Worm (Caenorhabditis elegans) whole organism, L4 larva: ENCODE data around the gene hdl-2.

Experiments
- F49E8.2 ChIP-seq: sonication (generic microtip); optimal IDR thresholded peaks from 2 replicates; lab custom pipeline; 2016; ENCODE audit warnings: missing compliant biosample characterization, mild to moderate bottlenecking, missing genetic modification characterization, borderline replicate concordance
- T20F7.1 ChIP-seq: fragments of 200-800 bp; sonication (Bioruptor generic); optimal IDR thresholded peaks from 2 replicates; lab custom pipeline; 2018; ENCODE audit warnings: mild to moderate bottlenecking, missing genetic modification characterization, missing compliant biosample characterization
- T26A8.4 ChIP-seq: fragments of 200-800 bp; sonication (Bioruptor generic); IDR thresholded peaks from 2 replicates; pipeline ENCODE4 v1.3.6; 2022; ENCODE audit warnings: missing genetic modification characterization, missing compliant biosample characterization
- Y48G9A.11 ChIP-seq: fragments of 200-800 bp; sonication (Bioruptor generic); IDR thresholded peaks from 2 replicates; pipeline ENCODE4 v1.3.6; 2022; ENCODE audit warnings: missing genetic modification reagents, missing genetic modification characterization, missing compliant biosample characterization
- Y75B8A.6 ChIP-seq: fragments of 200-800 bp; sonication (Bioruptor generic); IDR thresholded peaks from 2 replicates; pipeline ENCODE4 v1.3.6; 2022; ENCODE audit warnings: missing genetic modification reagents, missing genetic modification characterization, missing compliant biosample characterization
- ZK337.2 ChIP-seq: fragments of 200-800 bp; sonication (Bioruptor generic); IDR thresholded peaks from 2 replicates; pipeline ENCODE4 v1.3.6; 2022; ENCODE audit warnings: missing genetic modification reagents, missing genetic modification characterization, missing compliant biosample characterization
- ZK546.5 ChIP-seq, 2 experiments: sonication (generic microtip); optimal IDR thresholded peaks; 2 replicates each; lab custom pipeline; 2017; ENCODE audit warnings: missing biosample characterization in 2 of 2, missing genetic modification characterization in 2 of 2
- aha-1 ChIP-seq: fragments of 150-350 bp; peaks from one replicate; lab custom pipeline; 2014; ENCODE audit warnings: missing biosample characterization, missing genetic modification characterization
- ama-1 ChIP-seq: fragments of 150-350 bp; optimal IDR thresholded peaks from 2 replicates; lab custom pipeline; 2014; ENCODE audit warnings: inconsistent platforms, mixed read lengths
- arid-1 ChIP-seq: fragments of 200-800 bp; sonication (Bioruptor generic); conservative IDR thresholded peaks from 2 replicates; pipeline ENCODE4 v1.3.6; 2022; ENCODE audit warnings: missing genetic modification reagents, missing genetic modification characterization, missing compliant biosample characterization
- attf-4 ChIP-seq: sonication (generic microtip); optimal IDR thresholded peaks from 3 replicates; lab custom pipeline; 2017; ENCODE audit warnings: missing biosample characterization, missing genetic modification characterization
- ceh-20 ChIP-seq: fragments of 200-800 bp; sonication (Bioruptor generic); IDR thresholded peaks from 2 replicates; pipeline ENCODE4 v1.3.6; 2022; ENCODE audit warnings: missing genetic modification reagents, missing genetic modification characterization, missing compliant biosample characterization
- ceh-44 ChIP-seq: fragments of 200-800 bp; sonication (Bioruptor generic); IDR thresholded peaks from 2 replicates; pipeline ENCODE4 v1.3.6; 2022; ENCODE audit warnings: missing genetic modification reagents, missing genetic modification characterization, missing compliant biosample characterization
- daf-12 ChIP-seq: fragments of 150-350 bp; optimal IDR thresholded peaks from 2 replicates; lab custom pipeline; 2014; ENCODE audit warnings: missing biosample characterization, missing genetic modification reagents, missing genetic modification characterization
- daf-16 ChIP-seq, 3 experiments: sonication (generic microtip); optimal IDR thresholded peaks; 2 replicates each; lab custom pipeline; 2016 to 2017; ENCODE audit warnings: missing genetic modification characterization in 3 of 3, missing genetic modification reagents in 3 of 3, mild to moderate bottlenecking in 2 of 3, missing compliant biosample characterization in 2 of 3, missing biosample characterization in 1 of 3, moderate library complexity in 1 of 3
- daf-19 ChIP-seq: fragments of 200-800 bp; sonication (Bioruptor generic); conservative IDR thresholded peaks from 2 replicates; pipeline ENCODE4 v1.3.6; 2022; ENCODE audit warnings: missing genetic modification characterization, missing compliant biosample characterization
- daf-8 ChIP-seq: fragments of 200-800 bp; sonication (Bioruptor generic); IDR thresholded peaks from 2 replicates; pipeline ENCODE4 v1.3.6; 2022; ENCODE audit warnings: missing genetic modification characterization, missing compliant biosample characterization
- dmd-6 ChIP-seq: fragments of 200-800 bp; sonication (Bioruptor generic); IDR thresholded peaks from 2 replicates; pipeline ENCODE4 v1.3.6; 2022; ENCODE audit warnings: missing genetic modification reagents, missing genetic modification characterization, missing compliant biosample characterization
- dmd-8 ChIP-seq: fragments of 200-800 bp; sonication (Bioruptor generic); IDR thresholded peaks from 2 replicates; pipeline ENCODE4 v1.3.6; 2022; ENCODE audit warnings: missing genetic modification characterization, missing compliant biosample characterization
- egl-27 ChIP-seq: sonication (generic microtip); optimal IDR thresholded peaks from 3 replicates; lab custom pipeline; 2017; ENCODE audit warnings: missing biosample characterization, missing genetic modification reagents, missing genetic modification characterization
- gei-8 ChIP-seq: fragments of 200-800 bp; sonication (Bioruptor generic); optimal IDR thresholded peaks from 2 replicates; lab custom pipeline; 2018; ENCODE audit warnings: mild to moderate bottlenecking, missing genetic modification characterization, missing compliant biosample characterization
- hif-1 ChIP-seq, 2 experiments: sonication (generic microtip); optimal IDR thresholded peaks; 2 replicates each; lab custom pipeline; 2016 to 2017; ENCODE audit warnings: missing compliant biosample characterization in 2 of 2, missing genetic modification characterization in 2 of 2, missing genetic modification reagents in 2 of 2, missing genotype in 2 of 2, mild to moderate bottlenecking in 1 of 2
- hlh-11 ChIP-seq: fragments of 200-800 bp; sonication (Bioruptor generic); optimal IDR thresholded peaks from 2 replicates; lab custom pipeline; 2018; ENCODE audit warnings: mild to moderate bottlenecking, missing genetic modification characterization, missing compliant biosample characterization
- hlh-30 ChIP-seq: sonication (generic microtip); optimal IDR thresholded peaks from 2 replicates; lab custom pipeline; 2017; ENCODE audit warnings: antibody characterized with exemption, mild to moderate bottlenecking, missing genetic modification characterization, missing compliant biosample characterization; ENCODE audit not compliant: insufficient read depth
- jun-1 ChIP-seq: fragments of 150-350 bp; optimal IDR thresholded peaks from 2 replicates; lab custom pipeline; 2014; ENCODE audit warnings: missing biosample characterization, missing genetic modification reagents, missing genetic modification characterization
- lim-7 ChIP-seq: fragments of 200-800 bp; sonication (Bioruptor generic); IDR thresholded peaks from 2 replicates; pipeline ENCODE4 v1.3.6; 2022; ENCODE audit warnings: missing genetic modification characterization, missing compliant biosample characterization
- lir-3 ChIP-seq: sonication (generic microtip); optimal IDR thresholded peaks from 2 replicates; lab custom pipeline; 2016; ENCODE audit warnings: mild to moderate bottlenecking, missing genetic modification characterization, missing compliant biosample characterization
- madf-5 ChIP-seq, 2 experiments: fragments of 200-800 bp; sonication (Bioruptor generic); IDR thresholded peaks; 2 replicates each; pipeline ENCODE4 v1.3.6; 2022; ENCODE audit warnings: missing compliant biosample characterization in 2 of 2, missing genetic modification characterization in 2 of 2
- madf-9 ChIP-seq: fragments of 200-800 bp; sonication (Bioruptor generic); conservative IDR thresholded peaks from 2 replicates; pipeline ENCODE4 v1.3.6; 2022; ENCODE audit warnings: missing genetic modification reagents, missing genetic modification characterization, missing compliant biosample characterization
- mep-1 ChIP-seq: fragments of 150-350 bp; sonication (generic microtip); optimal IDR thresholded peaks from 3 replicates; lab custom pipeline; 2014; ENCODE audit warnings: missing biosample characterization, missing genetic modification characterization
- mes-2 ChIP-seq: sonication (generic microtip); optimal IDR thresholded peaks from 2 replicates; lab custom pipeline; 2016; ENCODE audit warnings: missing genotype, mild to moderate bottlenecking, missing genetic modification characterization, missing compliant biosample characterization; ENCODE audit not compliant: poor library complexity, severe bottlenecking
- nhr-237 ChIP-seq: sonication (generic microtip); optimal IDR thresholded peaks from 2 replicates; lab custom pipeline; 2017; ENCODE audit warnings: missing biosample characterization, missing genetic modification characterization
- nhr-25 ChIP-seq: sonication (generic microtip); optimal IDR thresholded peaks from 2 replicates; lab custom pipeline; 2017; ENCODE audit warnings: missing genetic modification characterization, mild to moderate bottlenecking, missing compliant biosample characterization, antibody characterized with exemption, moderate library complexity, borderline replicate concordance; ENCODE audit not compliant: insufficient read depth
- nhr-41 ChIP-seq: fragments of 200-800 bp; sonication (Bioruptor generic); IDR thresholded peaks from 2 replicates; pipeline ENCODE4 v1.3.6; 2022; ENCODE audit warnings: missing genetic modification reagents, missing genetic modification characterization, missing compliant biosample characterization
- nhr-42 ChIP-seq: fragments of 200-800 bp; sonication (Bioruptor generic); IDR thresholded peaks from 2 replicates; pipeline ENCODE4 v1.3.6; 2022; ENCODE audit warnings: missing genetic modification characterization, missing compliant biosample characterization
- saeg-2 ChIP-seq: fragments of 200-800 bp; sonication (Bioruptor generic); IDR thresholded peaks from 2 replicates; pipeline ENCODE4 v1.3.6; 2022; ENCODE audit warnings: missing genetic modification reagents, missing genetic modification characterization, missing compliant biosample characterization
- skn-1 ChIP-seq: fragments of 150-350 bp; optimal IDR thresholded peaks from 2 replicates; lab custom pipeline; 2014; ENCODE audit warnings: missing biosample characterization, missing genetic modification characterization
- snpc-1.2 ChIP-seq: fragments of 200-800 bp; sonication (Bioruptor generic); IDR thresholded peaks from 2 replicates; pipeline ENCODE4 v1.3.6; 2022; ENCODE audit warnings: missing genetic modification reagents, missing genetic modification characterization, missing compliant biosample characterization
- snpc-4 ChIP-seq: fragments of 150-350 bp; optimal IDR thresholded peaks from 2 replicates; lab custom pipeline; 2014; ENCODE audit warnings: missing biosample characterization, missing genetic modification characterization
- tag-97 ChIP-seq: fragments of 200-800 bp; sonication (Bioruptor generic); IDR thresholded peaks from 2 replicates; pipeline ENCODE4 v1.3.6; 2022; ENCODE audit warnings: missing genetic modification characterization, missing compliant biosample characterization
- unc-39 ChIP-seq: sonication (generic microtip); optimal IDR thresholded peaks from 2 replicates; lab custom pipeline; 2017; ENCODE audit warnings: missing biosample characterization, missing genetic modification characterization
- unc-62 ChIP-seq, 3 experiments: fragments of 150-350 bp in 1 of 3; sonication (generic microtip); optimal IDR thresholded peaks in 2 of 3; peaks in 1 of 3; 1 replicate in 1 of 3; 2 replicates in 2 of 3; lab custom pipeline; 2014 to 2017; ENCODE audit warnings: missing biosample characterization in 3 of 3, missing genetic modification characterization in 3 of 3, missing genetic modification reagents in 3 of 3, missing genotype in 1 of 3
- vab-7 ChIP-seq: fragments of 200-800 bp; sonication (Bioruptor generic); IDR thresholded peaks from 2 replicates; pipeline ENCODE4 v1.3.6; 2022; ENCODE audit warnings: missing genetic modification reagents, missing genetic modification characterization, missing compliant biosample characterization
- ztf-11 ChIP-seq: fragments of 150-350 bp; optimal IDR thresholded peaks from 2 replicates; lab custom pipeline; 2014; ENCODE audit warnings: missing biosample characterization, missing genetic modification characterization
- ztf-7 ChIP-seq: fragments of 150-350 bp; optimal IDR thresholded peaks from 2 replicates; lab custom pipeline; 2014; ENCODE audit warnings: missing biosample characterization, missing genetic modification characterization

hdl-2 gene

ce11 chrIV:8873847-8874246, at the start of gene hdl-2:
TSS of gene hdl-2 (plus strand) at chrIV:8874147.
- no peak for TF ChIP-seq daf-16 (GFP tag; optimal IDR thresholded peaks at IDR 0.05; lab: Kevin White, UChicago)
- TF ChIP-seq daf-16 (tag; optimal IDR thresholded peaks at IDR 0.05; lab: Kevin White, UChicago): no peak
- no peak for TF ChIP-seq skn-1 (tag; lab: Kevin White, UChicago)
- no peak for TF ChIP-seq daf-8
- peak in 1 of 2 experiments; percentile 23 for TF ChIP-seq unc-62 (GFP tag; optimal IDR thresholded peaks at IDR 0.05 in 1 of 2; lab: Kevin White, UChicago)
- no peak for TF ChIP-seq unc-62 (tag; optimal IDR thresholded peaks at IDR 0.05; lab: Kevin White, UChicago)

ce11 chrIV:8825997-8826605, 47.8 kb upstream of the hdl-2 start:
- no peak for TF ChIP-seq ceh-44 (GFP tag; lab: Robert Waterston, UW)
- TF ChIP-seq madf-9: no peak
- no peak for TF ChIP-seq dmd-6 (GFP tag; lab: Robert Waterston, UW)
- no peak for TF ChIP-seq unc-39 (tag; lab: Kevin White, UChicago)
- TF ChIP-seq madf-5 (GFP tag; IDR thresholded peaks at IDR 0.05; lab: Robert Waterston, UW): no peak
- TF ChIP-seq snpc-1.2: no peak
- no peak for TF ChIP-seq ZK337.2 (GFP tag; lab: Robert Waterston, UW)
- no peak for TF ChIP-seq saeg-2
- TF ChIP-seq ztf-7 (tag; lab: Kevin White, UChicago): no peak
- no peak for TF ChIP-seq F49E8.2 (tag; lab: Kevin White, UChicago)
- no peak for TF ChIP-seq ZK546.5 (tag; optimal IDR thresholded peaks at IDR 0.05; lab: Kevin White, UChicago)
- TF ChIP-seq daf-12 (tag; lab: Kevin White, UChicago): no peak
- TF ChIP-seq nhr-42 (GFP tag; lab: Robert Waterston, UW): no peak
- TF ChIP-seq Y75B8A.6 (GFP tag; lab: Robert Waterston, UW): no peak
- no peak for TF ChIP-seq lim-7 (GFP tag; lab: Robert Waterston, UW)
- TF ChIP-seq ama-1 (lab: Kevin White, UChicago): peak; percentile 52
- no peak for TF ChIP-seq snpc-4 (tag; lab: Kevin White, UChicago)
- TF ChIP-seq hif-1 (tag; optimal IDR thresholded peaks at IDR 0.05; lab: Kevin White, UChicago): no peak
- no peak for TF ChIP-seq hlh-11
- TF ChIP-seq mep-1 (tag; lab: Kevin White, UChicago): peak; percentile 46
- TF ChIP-seq aha-1 (tag; lab: Kevin White, UChicago): peak; percentile 97
- TF ChIP-seq daf-19 (GFP tag; lab: Robert Waterston, UW): no peak
- no peak for TF ChIP-seq T20F7.1 (GFP tag; lab: Kevin White, UChicago)
- TF ChIP-seq jun-1 (tag; lab: Kevin White, UChicago): peak; percentile 14
- no peak for TF ChIP-seq lir-3 (tag; lab: Kevin White, UChicago)
- no peak for TF ChIP-seq vab-7
- no peak for TF ChIP-seq daf-16 (GFP tag; optimal IDR thresholded peaks at IDR 0.05; lab: Kevin White, UChicago)
- TF ChIP-seq daf-16 (tag; optimal IDR thresholded peaks at IDR 0.05; lab: Kevin White, UChicago): no peak
- TF ChIP-seq gei-8: no peak
- no peak for TF ChIP-seq hlh-30
- no peak for TF ChIP-seq nhr-41
- peak; percentile 4 for TF ChIP-seq nhr-237
- TF ChIP-seq tag-97 (GFP tag; lab: Robert Waterston, UW): no peak
- no peak for TF ChIP-seq dmd-8
- TF ChIP-seq nhr-25 (tag; lab: Kevin White, UChicago): peak; percentile 27
- TF ChIP-seq arid-1 (GFP tag; lab: Robert Waterston, UW): no peak
- peak; percentile 50 for TF ChIP-seq mes-2 (tag; lab: Kevin White, UChicago)
- TF ChIP-seq ztf-11 (tag; lab: Kevin White, UChicago): no peak
- peak; percentile 86 for TF ChIP-seq T26A8.4 (GFP tag; lab: Robert Waterston, UW)
- no peak for TF ChIP-seq ceh-20 (GFP tag; lab: Robert Waterston, UW)
- TF ChIP-seq egl-27 (tag; lab: Kevin White, UChicago): no peak
- no peak for TF ChIP-seq Y48G9A.11 (GFP tag; lab: Robert Waterston, UW)
- no peak for TF ChIP-seq attf-4 (tag; lab: Kevin White, UChicago)
